Fruit fly (Drosophila melanogaster) whole organism, embryonic: ENCODE results near the gene CG12608.

ENCODE experiments used
- B-H2 ChIP-seq: fragments of 200-800 bp; sonication (Bioruptor generic); optimal IDR thresholded peaks from 2 replicates; lab custom pipeline; 2018; ENCODE audit warnings: missing biosample characterization, mild to moderate bottlenecking, missing genetic modification characterization
- BtbVII ChIP-seq: fragments of 200-800 bp; sonication (Bioruptor generic); optimal IDR thresholded peaks from 3 replicates; lab custom pipeline; 2017; ENCODE audit warnings: missing biosample characterization, mild to moderate bottlenecking, missing genetic modification characterization
- CG17359 ChIP-seq: fragments of 200-800 bp; sonication (Bioruptor generic); optimal IDR thresholded peaks from 3 replicates; lab custom pipeline; 2018; ENCODE audit warnings: missing biosample characterization, mild to moderate bottlenecking, missing genetic modification characterization, moderate library complexity
- CG17829 ChIP-seq: fragments of 200-800 bp; optimal IDR thresholded peaks from 2 replicates; lab custom pipeline; 2019; ENCODE audit warnings: missing biosample characterization, mild to moderate bottlenecking, missing genetic modification characterization, moderate library complexity
- CG2120 ChIP-seq: fragments of 200-800 bp; sonication (Bioruptor generic); optimal IDR thresholded peaks from 3 replicates; lab custom pipeline; 2016; ENCODE audit warnings: missing biosample characterization, missing genetic modification characterization
- CG2678 ChIP-seq: fragments of 200-800 bp; sonication (Bioruptor generic); optimal IDR thresholded peaks from 3 replicates; lab custom pipeline; 2019; ENCODE audit warnings: missing biosample characterization, mild to moderate bottlenecking, missing genetic modification characterization, moderate library complexity
- CG2875 ChIP-seq: fragments of 200-800 bp; sonication (Bioruptor generic); optimal IDR thresholded peaks from 2 replicates; lab custom pipeline; 2017; ENCODE audit warnings: missing biosample characterization, mild to moderate bottlenecking, missing genetic modification characterization, missing genetic modification reagents
- CG3163 ChIP-seq: fragments of 200-800 bp; sonication (Bioruptor generic); optimal IDR thresholded peaks from 3 replicates; lab custom pipeline; 2016; ENCODE audit warnings: missing biosample characterization, missing genetic modification characterization
- CG9437 ChIP-seq: fragments of 200-800 bp; sonication (Bioruptor generic); optimal IDR thresholded peaks from 2 replicates; lab custom pipeline; 2018; ENCODE audit warnings: missing biosample characterization, mild to moderate bottlenecking, missing genetic modification characterization
- Dfd ChIP-seq, 2 experiments: fragments of >200 bp; optimal IDR thresholded peaks; 2 replicates each; lab custom pipeline; 2017; ENCODE audit warnings: missing biosample characterization in 2 of 2, missing genetic modification characterization in 2 of 2
- Fer2 ChIP-seq: fragments of 200-800 bp; sonication (Bioruptor generic); optimal IDR thresholded peaks from 2 replicates; lab custom pipeline; 2018; ENCODE audit warnings: missing biosample characterization, mild to moderate bottlenecking, missing genetic modification characterization, moderate library complexity
- HHEX ChIP-seq: fragments of 200-800 bp; sonication (Bioruptor generic); optimal IDR thresholded peaks from 3 replicates; lab custom pipeline; 2017; ENCODE audit warnings: missing biosample characterization, mild to moderate bottlenecking, missing genetic modification characterization, missing genetic modification reagents
- HmgD ChIP-seq: fragments of 200-800 bp; sonication (Bioruptor generic); optimal IDR thresholded peaks from 3 replicates; lab custom pipeline; 2016; ENCODE audit warnings: missing biosample characterization, missing genetic modification characterization
- Rfx ChIP-seq: fragments of 200-800 bp; sonication (Bioruptor generic); IDR thresholded peaks from 2 replicates; pipeline ENCODE4 v1.3.6; 2022; ENCODE audit warnings: missing biosample characterization, missing genetic modification characterization
- Sin3A ChIP-seq: fragments of >200 bp; optimal IDR thresholded peaks from 2 replicates; lab custom pipeline; 2018
- Xrp1 ChIP-seq: fragments of 200-800 bp; sonication (Bioruptor generic); IDR thresholded peaks from 2 replicates; pipeline ENCODE4 v1.3.6; 2022; ENCODE audit warnings: missing biosample characterization, missing genetic modification characterization
- amos ChIP-seq: fragments of 200-800 bp; sonication (Bioruptor generic); IDR thresholded peaks from 2 replicates; pipeline ENCODE4 v1.3.6; 2022; ENCODE audit warnings: missing biosample characterization, missing genetic modification characterization; ENCODE audit not compliant: partially characterized antibody
- ap ChIP-seq: fragments of 200-800 bp; sonication (Bioruptor generic); IDR thresholded peaks from 2 replicates; pipeline ENCODE4 v1.3.6; 2022; ENCODE audit warnings: missing biosample characterization, missing genetic modification characterization
- bigmax ChIP-seq: fragments of 200-800 bp; sonication (Bioruptor generic); optimal IDR thresholded peaks from 2 replicates; lab custom pipeline; 2018; ENCODE audit warnings: missing biosample characterization, mild to moderate bottlenecking, missing genetic modification characterization
- crol ChIP-seq: fragments of 200-800 bp; sonication (Bioruptor generic); IDR thresholded peaks from 2 replicates; pipeline ENCODE4 v1.3.6; 2022; ENCODE audit warnings: missing biosample characterization, missing genetic modification characterization
- eyg ChIP-seq: fragments of 200-800 bp; sonication (Bioruptor generic); optimal IDR thresholded peaks from 3 replicates; lab custom pipeline; 2016; ENCODE audit warnings: missing biosample characterization, missing genetic modification characterization
- ftz-f1 ChIP-seq: fragments of 200-800 bp; sonication (Bioruptor generic); optimal IDR thresholded peaks from 2 replicates; lab custom pipeline; 2016; ENCODE audit warnings: missing biosample characterization, missing genetic modification characterization
- grau ChIP-seq: fragments of 200-800 bp; optimal IDR thresholded peaks from 3 replicates; lab custom pipeline; 2019; ENCODE audit warnings: missing biosample characterization, mild to moderate bottlenecking, missing genetic modification characterization, moderate library complexity
- nmo ChIP-seq: fragments of 200-800 bp; sonication (Bioruptor generic); optimal IDR thresholded peaks from 2 replicates; lab custom pipeline; 2018; ENCODE audit warnings: missing biosample characterization, mild to moderate bottlenecking, missing genetic modification characterization, moderate library complexity
- unpg ChIP-seq: fragments of 200-800 bp; sonication (Bioruptor generic); optimal IDR thresholded peaks from 3 replicates; lab custom pipeline; 2018; ENCODE audit warnings: missing biosample characterization, mild to moderate bottlenecking, missing genetic modification characterization, moderate library complexity

Gene CG12608

DNA sequence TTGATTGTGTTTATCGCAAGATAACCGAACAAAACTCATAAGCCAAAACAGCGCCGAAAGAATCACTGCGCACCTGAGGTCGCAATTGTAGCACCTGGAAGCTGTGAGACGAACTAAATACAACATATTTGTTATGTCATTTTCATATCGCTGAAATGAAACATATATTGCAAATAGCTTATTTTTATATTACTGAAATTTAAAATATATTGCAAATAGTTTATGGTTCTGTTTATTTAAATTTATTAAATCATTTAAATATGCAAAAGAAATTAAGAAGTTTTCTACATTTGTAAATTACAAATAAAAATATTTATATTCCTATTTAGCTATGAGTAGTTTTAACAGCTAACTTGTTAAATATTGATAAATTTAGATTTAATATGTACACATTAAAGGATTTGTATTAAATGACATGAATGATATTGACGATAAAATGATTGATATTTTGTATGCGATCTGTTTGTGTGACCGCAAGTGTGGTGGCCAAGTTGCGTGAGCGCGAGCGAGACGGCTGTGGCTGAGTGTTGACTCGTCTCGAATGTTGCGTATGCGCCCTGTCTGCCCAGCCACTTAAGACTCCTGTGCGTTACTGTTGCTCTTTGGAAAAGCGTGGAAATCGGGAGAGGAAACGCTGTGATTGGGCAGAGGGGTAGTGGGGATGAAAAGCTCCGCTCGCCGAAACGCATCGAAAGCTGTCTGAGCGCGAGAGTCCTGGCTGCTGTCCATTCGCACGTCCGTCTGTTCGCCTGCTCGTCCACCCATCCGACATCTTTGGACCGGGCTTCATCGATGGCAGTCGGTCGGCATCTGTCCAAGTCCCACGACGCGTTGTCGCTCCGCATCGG lies 47.2 kb downstream of the CG12608 start, which contains the start of gene gce (continued):
- peak; percentile 10 for TF ChIP-seq B-H2 (GFP tag; lab: Kevin White, UChicago)
- no peak for TF ChIP-seq Dfd (GFP tag; optimal IDR thresholded peaks at IDR 0.05; lab: Kevin White, UChicago)
- peak; percentile 27 for TF ChIP-seq Fer2 (tag; lab: Kevin White, UChicago)
- TF ChIP-seq grau (tag; lab: Kevin White, UChicago): peak; percentile 77
- peak; percentile 87 for TF ChIP-seq CG2678 (tag; lab: Kevin White, UChicago)
- peak; percentile 48 for TF ChIP-seq Rfx (GFP tag; lab: Robert Waterston, UW)
- TF ChIP-seq HmgD (GFP tag; lab: Kevin White, UChicago): no peak
- peak; percentile 41 for TF ChIP-seq HHEX
- TF ChIP-seq eyg (GFP tag; lab: Kevin White, UChicago): no peak
- peak; percentile 50 for TF ChIP-seq CG2120 (GFP tag; lab: Kevin White, UChicago)
- no peak for TF ChIP-seq CG2875 (GFP tag; lab: Kevin White, UChicago)
- TF ChIP-seq CG17359: no peak
- TF ChIP-seq CG9437 (GFP tag; lab: Kevin White, UChicago): peak; percentile 73
- no peak; the same call in 1 of the 2 replicates for TF ChIP-seq Xrp1
- peak; percentile 48 for TF ChIP-seq CG17829
- no peak for TF ChIP-seq ftz-f1
- no peak for TF ChIP-seq bigmax (GFP tag; lab: Kevin White, UChicago)
- TF ChIP-seq unpg (GFP tag; lab: Kevin White, UChicago): peak; percentile 35
- peak; percentile 47 for TF ChIP-seq BtbVII
- TF ChIP-seq CG3163 (GFP tag; lab: Kevin White, UChicago): no peak
- no peak; the same call in 1 of the 2 replicates for TF ChIP-seq amos (GFP tag; lab: Robert Waterston, UW)
- peak; percentile 68 for TF ChIP-seq crol (GFP tag; lab: Robert Waterston, UW)
- TF ChIP-seq Sin3A (lab: Kevin White, UChicago): no peak
- no peak for TF ChIP-seq ap (GFP tag; lab: Robert Waterston, UW)
- peak; percentile 64 for TF ChIP-seq nmo
